Worm (Caenorhabditis elegans) whole organism, midembryonic: ENCODE measurements around the gene C05B5.17.

Source experiments
- T22C8.4 ChIP-seq: fragments of 200-800 bp; sonication (Bioruptor generic); IDR thresholded peaks from 2 replicates; pipeline ENCODE4 v1.3.6; 2022; ENCODE audit warnings: missing genetic modification characterization, missing compliant biosample characterization
- flt-1 ChIP-seq: fragments of 200-800 bp; sonication (Bioruptor generic); IDR thresholded peaks from 2 replicates; pipeline ENCODE4 v1.3.6; 2022; ENCODE audit warnings: missing genetic modification characterization, missing compliant biosample characterization
- klf-2 ChIP-seq: fragments of 200-800 bp; sonication (Bioruptor generic); conservative IDR thresholded peaks from 2 replicates; pipeline ENCODE4 v1.3.6; 2022; ENCODE audit warnings: missing genetic modification reagents, missing genetic modification characterization, missing compliant biosample characterization
- med-1 ChIP-seq: sonication (generic microtip); optimal IDR thresholded peaks from 2 replicates; lab custom pipeline; 2017; ENCODE audit warnings: missing genetic modification characterization, mild to moderate bottlenecking, missing compliant biosample characterization, antibody characterized with exemption, missing genetic modification reagents; ENCODE audit not compliant: insufficient read depth
- ref-1 ChIP-seq: fragments of 200-800 bp; sonication (Bioruptor generic); conservative IDR thresholded peaks from 2 replicates; pipeline ENCODE4 v1.3.6; 2022; ENCODE audit warnings: missing genetic modification reagents, missing genetic modification characterization, missing compliant biosample characterization
- tab-1 ChIP-seq: fragments of 200-800 bp; sonication (Bioruptor generic); IDR thresholded peaks from 2 replicates; pipeline ENCODE4 v1.3.6; 2022; ENCODE audit warnings: missing genetic modification characterization, missing compliant biosample characterization
- ztf-23 ChIP-seq: fragments of 200-800 bp; sonication (Bioruptor generic); IDR thresholded peaks from 2 replicates; pipeline ENCODE4 v1.3.6; 2022; ENCODE audit warnings: missing genetic modification reagents, missing genetic modification characterization, missing compliant biosample characterization
- ztf-29 ChIP-seq: fragments of 200-800 bp; sonication (Bioruptor generic); IDR thresholded peaks from 2 replicates; pipeline ENCODE4 v1.3.6; 2022; ENCODE audit warnings: missing genetic modification reagents, missing genetic modification characterization, missing compliant biosample characterization

- TF ChIP-seq ztf-29 (GFP tag; lab: Robert Waterston, UW), result no peak
- no peak for TF ChIP-seq T22C8.4 (GFP tag; lab: Robert Waterston, UW)
- TF ChIP-seq klf-2 (GFP tag; lab: Robert Waterston, UW), result no peak
- TF ChIP-seq flt-1 (GFP tag; lab: Robert Waterston, UW), result no peak
- TF ChIP-seq ref-1 (GFP tag; lab: Robert Waterston, UW), result no peak
- TF ChIP-seq med-1 (GFP tag; lab: Kevin White, UChicago), result no peak
- no peak for TF ChIP-seq tab-1 (GFP tag; lab: Robert Waterston, UW)
- no peak for TF ChIP-seq ztf-23 (GFP tag; lab: Robert Waterston, UW)
These were observed 38.0 kb upstream of the C05B5.17 start, which contains the start of gene M04D8.7 for ce11 chrIII:10037150-10037549.
